Fruit fly (Drosophila melanogaster): Measurements from ENCODE around the gene RnrL.

The RnrL gene

dm6 chr2L:10299810-10300147 is 28.0 kb downstream of the RnrL start, which contains the start of gene CYLD (continued):
- TF ChIP-seq prd (optimal IDR thresholded peaks at IDR 0.05) (no peak), prd (GFP tag; IDR thresholded peaks at IDR 0.05) (peak; percentile 67), CG10431 (GFP tag; optimal IDR thresholded peaks at IDR 0.05) (peak; percentile 13), mld (GFP tag; IDR thresholded peaks at IDR 0.05; ENCODE audit: partially characterized antibody) (no peak), CG12236 (GFP tag; optimal IDR thresholded peaks at IDR 0.05) (no peak), tin (GFP tag; optimal IDR thresholded peaks at IDR 0.05) (peak; percentile 54), repo (GFP tag; optimal IDR thresholded peaks at IDR 0.05) (no peak), fd64A (GFP tag; optimal IDR thresholded peaks at IDR 0.05) (no peak), CG8388 (GFP tag; optimal IDR thresholded peaks at IDR 0.05) (peak; percentile 76), Dfd (GFP tag; optimal IDR thresholded peaks at IDR 0.05) (no peak), ato (GFP tag; IDR thresholded peaks at IDR 0.05; ENCODE audit: partially characterized antibody) (no peak), CHES-1-like (GFP tag; optimal IDR thresholded peaks at IDR 0.05) (peak; percentile 27), esg (GFP tag; conservative IDR thresholded peaks at IDR 0.05) (no peak; the same call in 1 of the 2 replicates), Nf-YB (GFP tag; optimal IDR thresholded peaks at IDR 0.05) (peak; percentile 66), salm (tag; optimal IDR thresholded peaks at IDR 0.05) (peak; percentile 63), gce (GFP tag; IDR thresholded peaks at IDR 0.05) (no peak), NfI (GFP tag; optimal IDR thresholded peaks at IDR 0.05) (peak; percentile 47), crp (GFP tag; optimal IDR thresholded peaks at IDR 0.05) (no peak), Mrtf (GFP tag; IDR thresholded peaks at IDR 0.05) (no peak), D19A (tag; optimal IDR thresholded peaks at IDR 0.05) (peak; percentile 68), phol (tag; optimal IDR thresholded peaks at IDR 0.05) (peak; percentile 77), zf30C (GFP tag; optimal IDR thresholded peaks at IDR 0.05) (peak; percentile 86), slbo (GFP tag; IDR thresholded peaks at IDR 0.05) (peak; percentile 77), CG18011 (GFP tag; optimal IDR thresholded peaks at IDR 0.05) (no peak), CG2678 (tag; optimal IDR thresholded peaks at IDR 0.05) (peak; percentile 83), mam (GFP tag; optimal IDR thresholded peaks at IDR 0.05) (peak; percentile 30), CkIIα-i1 (GFP tag; IDR thresholded peaks at IDR 0.05) (no peak), CG1233 (GFP tag; optimal IDR thresholded peaks at IDR 0.05) (peak; percentile 62), CG13775 (GFP tag; optimal IDR thresholded peaks at IDR 0.05) (peak; percentile 63), schlank (tag; optimal IDR thresholded peaks at IDR 0.05) (no peak), MESR4 (GFP tag; optimal IDR thresholded peaks at IDR 0.05) (peak; percentile 26), Xrp1 (GFP tag; IDR thresholded peaks at IDR 0.05) (peak; percentile 76), CG15514 (GFP tag; optimal IDR thresholded peaks at IDR 0.05) (peak; percentile 66), ac (GFP tag; optimal IDR thresholded peaks at IDR 0.05) (no peak), abd-A (tag; optimal IDR thresholded peaks at IDR 0.05) (no peak), Hmx (GFP tag; optimal IDR thresholded peaks at IDR 0.05) (peak; percentile 32), maf-S (GFP tag; optimal IDR thresholded peaks at IDR 0.05) (no peak), ems (GFP tag; optimal IDR thresholded peaks at IDR 0.05) (no peak), NC2α (GFP tag; optimal IDR thresholded peaks at IDR 0.05) (no peak), CG17385 (GFP tag; optimal IDR thresholded peaks at IDR 0.05) (peak; percentile 75), lab (GFP tag; optimal IDR thresholded peaks at IDR 0.05) (no peak), CG1603 (tag; optimal IDR thresholded peaks at IDR 0.05) (peak; percentile 76), CG4404 (GFP tag; IDR thresholded peaks at IDR 0.05) (no peak), Doc3 (GFP tag; IDR thresholded peaks at IDR 0.05; ENCODE audit: partially characterized antibody) (no peak), lola (GFP tag; optimal IDR thresholded peaks at IDR 0.05) (peak in 1 of 3 experiments; percentile 56), gcm (GFP tag; optimal IDR thresholded peaks at IDR 0.05) (peak; percentile 73), CG18619 (GFP tag; optimal IDR thresholded peaks at IDR 0.05) (peak; percentile 35), so (GFP tag; IDR thresholded peaks at IDR 0.05) (no peak), CG9817 (tag; optimal IDR thresholded peaks at IDR 0.05) (no peak), gsb-n (tag; optimal IDR thresholded peaks at IDR 0.05) (peak; percentile 75), CG5245 (GFP tag; optimal IDR thresholded peaks at IDR 0.05) (peak; percentile 44)

Data from whole organism, embryonic.